Fruit fly (Drosophila melanogaster): ENCODE measurements around the gene RpL34a.

dm6 chr3R:26042131-26042885, 16.8 kb downstream of the RpL34a start:
- TF ChIP-seq HLH54F (GFP tag; optimal IDR thresholded peaks at IDR 0.05) (peak; percentile 97), pnt (GFP tag; optimal IDR thresholded peaks at IDR 0.05) (peak; percentile 96), sna (GFP tag; IDR thresholded peaks at IDR 0.05; ENCODE audit: partially characterized antibody) (no peak), NFAT (GFP tag; IDR thresholded peaks at IDR 0.05) (peak; percentile 96), CG31388 (GFP tag; optimal IDR thresholded peaks at IDR 0.05) (peak; percentile 89)
